Worm (Caenorhabditis elegans): ENCODE measurements around the gene T25F10.3.
A peak's percentile ranks its signal among the peaks of the same experiment; 100 is the strongest.

Gene T25F10.3

ce11 chrV:6768452-6768929, 23.6 kb downstream of the T25F10.3 start, which contains the start of the genes T25F10.1 and clik-1:
TSS of gene T25F10.1 (plus strand) at chrV:6768502.
TSS of gene clik-1 (minus strand) at chrV:6768732.
- no peak for TF ChIP-seq zfp-3 (GFP tag; conservative IDR thresholded peaks at IDR 0.05)
- TF ChIP-seq daf-16 (GFP tag; optimal IDR thresholded peaks at IDR 0.05) = peak in 1 of 2 experiments; percentile 81
- no peak for TF ChIP-seq daf-16 (tag; optimal IDR thresholded peaks at IDR 0.05)
- TF ChIP-seq mes-2 (tag; optimal IDR thresholded peaks at IDR 0.05; ENCODE audit: poor library complexity, severe bottlenecking) = no peak
- peak; percentile 42 for TF ChIP-seq mxl-3 (GFP tag; optimal IDR thresholded peaks at IDR 0.05)
- no peak for TF ChIP-seq saeg-2 (GFP tag; IDR thresholded peaks at IDR 0.05)
- TF ChIP-seq ceh-62 (tag; optimal IDR thresholded peaks at IDR 0.05) = no peak
- TF ChIP-seq nhr-237 (tag; optimal IDR thresholded peaks at IDR 0.05) = no peak
- TF ChIP-seq hlh-11 (tag; optimal IDR thresholded peaks at IDR 0.05) = peak; percentile 42
- no peak for TF ChIP-seq ama-1 (optimal IDR thresholded peaks at IDR 0.05)
- TF ChIP-seq aha-1 (tag) = peak; percentile 40
- TF ChIP-seq mdt-29 (GFP tag; IDR thresholded peaks at IDR 0.05) = no peak
- no peak for TF ChIP-seq madf-9 (GFP tag; conservative IDR thresholded peaks at IDR 0.05)
- TF ChIP-seq nhr-11 (tag; optimal IDR thresholded peaks at IDR 0.05) = peak; percentile 53

- no peak for TF ChIP-seq egl-43 (GFP tag; IDR thresholded peaks at IDR 0.05)
- TF ChIP-seq lin-39 (tag; optimal IDR thresholded peaks at IDR 0.05) = no peak
- TF ChIP-seq Y48G9A.11 (GFP tag; IDR thresholded peaks at IDR 0.05) = no peak
- TF ChIP-seq tag-97 (GFP tag; IDR thresholded peaks at IDR 0.05) = no peak
- no peak for TF ChIP-seq lin-15B (tag; optimal IDR thresholded peaks at IDR 0.05)
- no peak for TF ChIP-seq lin-1 (GFP tag; IDR thresholded peaks at IDR 0.05)
- no peak for TF ChIP-seq attf-4 (tag; optimal IDR thresholded peaks at IDR 0.05)
- no peak for TF ChIP-seq nhr-48 (tag; optimal IDR thresholded peaks at IDR 0.05)
- no peak for TF ChIP-seq unc-130 (GFP tag; optimal IDR thresholded peaks at IDR 0.05)
- no peak for TF ChIP-seq ceh-32 (tag; optimal IDR thresholded peaks at IDR 0.05; ENCODE audit: poor library complexity)
- TF ChIP-seq pha-4 (GFP tag; IDR thresholded peaks at IDR 0.05) = no peak
- no peak for TF ChIP-seq pha-4 (tag; optimal IDR thresholded peaks at IDR 0.05)
- no peak for TF ChIP-seq F10B5.3 (tag; optimal IDR thresholded peaks at IDR 0.05)
- TF ChIP-seq tra-1 (GFP tag; IDR thresholded peaks at IDR 0.05) = no peak
- no peak for TF ChIP-seq sdz-12 (GFP tag; optimal IDR thresholded peaks at IDR 0.05)
- no peak for TF ChIP-seq lin-29 (GFP tag; IDR thresholded peaks at IDR 0.05)
- TF ChIP-seq nhr-102 (tag; optimal IDR thresholded peaks at IDR 0.05) = no peak
- TF ChIP-seq daf-12 (tag; optimal IDR thresholded peaks at IDR 0.05) = no peak
- TF ChIP-seq nhr-76 (tag; optimal IDR thresholded peaks at IDR 0.05) = no peak
- TF ChIP-seq ama-1 (optimal IDR thresholded peaks at IDR 0.05) = no peak
Measured at ce11 chrV:6769440-6769839, 24.6 kb downstream of the T25F10.3 start.

ce11 chrV:6771645-6772044, 26.8 kb downstream of the T25F10.3 start, which contains the start of gene srh-30:
TSS of gene srh-30 (minus strand) at chrV:6771745.
- TF ChIP-seq ceh-28 (tag; optimal IDR thresholded peaks at IDR 0.05) (no peak), nhr-11 (tag; optimal IDR thresholded peaks at IDR 0.05) (no peak)

ce11 chrV:6773735-6774134, 28.9 kb downstream of the T25F10.3 start, which contains the start of gene ZC404.16:
TSS of gene ZC404.16 (minus strand) at chrV:6773835.
- TF ChIP-seq R02D3.7 (tag; optimal IDR thresholded peaks at IDR 0.05) (no peak), F26F4.8 (GFP tag; conservative IDR thresholded peaks at IDR 0.05) (no peak), lin-1 (GFP tag; IDR thresholded peaks at IDR 0.05) (no peak), nhr-42 (GFP tag; IDR thresholded peaks at IDR 0.05) (no peak), attf-4 (tag; optimal IDR thresholded peaks at IDR 0.05) (no peak), madf-5 (GFP tag; IDR thresholded peaks at IDR 0.05) (no peak), nhr-237 (tag; optimal IDR thresholded peaks at IDR 0.05) (no peak), duxl-1 (tag; optimal IDR thresholded peaks at IDR 0.05; ENCODE audit: poor library complexity) (no peak), F10B5.3 (tag; optimal IDR thresholded peaks at IDR 0.05) (no peak), nhr-41 (GFP tag; IDR thresholded peaks at IDR 0.05) (no peak)

All from whole organism, L4 larva.